In genomic region chrX:8155969-8156368, ce11 we compare ENCODE assay signal across 5 worm cellular contexts.
TF ChIP-seq lines count a peak whose summit lies in the region.

No protein-coding gene starts in this region.

TF ChIP-seq in whole organism, L1 larva, 84 proteins besides CTCF, POLR2A, EP300 and RAD21:
- TF ChIP-seq skn-1 (tag; optimal IDR thresholded peaks at IDR 0.05; lab: Kevin White, UChicago) = peak; percentile 35
- peak in 1 of 2 experiments; percentile 4 for TF ChIP-seq mdl-1 (tag; optimal IDR thresholded peaks at IDR 0.05; lab: Kevin White, UChicago)
- no peak for TF ChIP-seq mef-2 (tag; optimal IDR thresholded peaks at IDR 0.05; lab: Kevin White, UChicago)
- TF ChIP-seq nhr-47 (tag; optimal IDR thresholded peaks at IDR 0.05; lab: Kevin White, UChicago) = peak; percentile 49
- TF ChIP-seq nhr-12 (tag; optimal IDR thresholded peaks at IDR 0.05; lab: Kevin White, UChicago) = no peak
- TF ChIP-seq nhr-71 (tag; optimal IDR thresholded peaks at IDR 0.05; lab: Kevin White, UChicago) = peak; percentile 35
- no peak for TF ChIP-seq ceh-63 (GFP tag; optimal IDR thresholded peaks at IDR 0.05; lab: Kevin White, UChicago)
- TF ChIP-seq swsn-7 (tag; optimal IDR thresholded peaks at IDR 0.05; lab: Kevin White, UChicago) = peak; percentile 4
- TF ChIP-seq snu-23 (GFP tag; optimal IDR thresholded peaks at IDR 0.05; lab: Kevin White, UChicago) = peak; percentile 3
- peak; percentile 44 for TF ChIP-seq rnt-1 (tag; optimal IDR thresholded peaks at IDR 0.05; lab: Kevin White, UChicago)
- TF ChIP-seq unc-86 (tag; optimal IDR thresholded peaks at IDR 0.05; lab: Kevin White, UChicago) = peak; percentile 41
- peak in 2 of 3 experiments; percentile 28 to 35 for TF ChIP-seq ceh-82 (tag; optimal IDR thresholded peaks at IDR 0.05; lab: Kevin White, UChicago)
- no peak for TF ChIP-seq efl-1 (optimal IDR thresholded peaks at IDR 0.05; lab: Kevin White, UChicago)
- peak in 1 of 2 experiments; percentile 82 for TF ChIP-seq efl-1 (GFP tag; optimal IDR thresholded peaks at IDR 0.05 in 1 of 2; lab: Kevin White, UChicago)

TF ChIP-seq in whole organism, L3 larva, 47 proteins besides CTCF, POLR2A, EP300 and RAD21:
- no peak for TF ChIP-seq eor-1 (tag; optimal IDR thresholded peaks at IDR 0.05; lab: Kevin White, UChicago)
- TF ChIP-seq pha-4 (tag; optimal IDR thresholded peaks at IDR 0.05; lab: Kevin White, UChicago) = no peak
- peak; percentile 51 for TF ChIP-seq nhr-43 (tag; optimal IDR thresholded peaks at IDR 0.05; lab: Kevin White, UChicago; ENCODE audit: poor library complexity, severe bottlenecking)

TF ChIP-seq in whole organism, early embryonic, 17 proteins besides CTCF, POLR2A, EP300 and RAD21:
- peak; percentile 83 for TF ChIP-seq ceh-13 (GFP tag; optimal IDR thresholded peaks at IDR 0.05; lab: Kevin White, UChicago)
- TF ChIP-seq hnd-1 (tag; optimal IDR thresholded peaks at IDR 0.05; lab: Kevin White, UChicago) = peak; percentile 46
- TF ChIP-seq tbx-37 (GFP tag; conservative IDR thresholded peaks at IDR 0.05; lab: Robert Waterston, UW) = peak; percentile 94
- peak; percentile 78 for TF ChIP-seq F13C5.2 (tag; optimal IDR thresholded peaks at IDR 0.05; lab: Kevin White, UChicago)
- TF ChIP-seq B0310.2 (tag; optimal IDR thresholded peaks at IDR 0.05; lab: Kevin White, UChicago) = peak; percentile 87
- peak; percentile 97 for TF ChIP-seq scrt-1 (GFP tag; IDR thresholded peaks at IDR 0.05; lab: Robert Waterston, UW)
- TF ChIP-seq tra-4 (tag; optimal IDR thresholded peaks at IDR 0.05; lab: Kevin White, UChicago) = peak; percentile 68
- TF ChIP-seq aly-1 (tag; optimal IDR thresholded peaks at IDR 0.05; lab: Kevin White, UChicago) = no peak
- TF ChIP-seq flt-1 (GFP tag; IDR thresholded peaks at IDR 0.05; lab: Robert Waterston, UW) = peak; percentile 96
- TF ChIP-seq ceh-36 (tag; optimal IDR thresholded peaks at IDR 0.05; lab: Kevin White, UChicago) = peak; percentile 93
- peak; percentile 71 for TF ChIP-seq hmbx-1 (tag; optimal IDR thresholded peaks at IDR 0.05; lab: Kevin White, UChicago)
- TF ChIP-seq tbx-11 (GFP tag; IDR thresholded peaks at IDR 0.05; lab: Robert Waterston, UW) = peak; percentile 91
- peak; percentile 46 for TF ChIP-seq ets-7 (tag; optimal IDR thresholded peaks at IDR 0.05; lab: Kevin White, UChicago)
- TF ChIP-seq pes-1 (GFP tag; IDR thresholded peaks at IDR 0.05; lab: Robert Waterston, UW) = peak; percentile 98
- TF ChIP-seq ama-1 (optimal IDR thresholded peaks at IDR 0.05; lab: Kevin White, UChicago) = no peak
- peak; percentile 99 for TF ChIP-seq sea-1 (GFP tag; conservative IDR thresholded peaks at IDR 0.05; lab: Robert Waterston, UW)
- peak; percentile 97 for TF ChIP-seq hmg-4 (GFP tag; optimal IDR thresholded peaks at IDR 0.05; lab: Kevin White, UChicago)
TF ChIP-seq in whole organism, early embryonic: peak in this region for 15.

TF ChIP-seq in whole organism, midembryonic, 9 proteins besides CTCF, POLR2A, EP300 and RAD21:
- TF ChIP-seq ztf-29 (GFP tag; IDR thresholded peaks at IDR 0.05; lab: Robert Waterston, UW) = peak; percentile 98
- TF ChIP-seq ref-1 (GFP tag; conservative IDR thresholded peaks at IDR 0.05; lab: Robert Waterston, UW) = peak; percentile 95
- peak; percentile 98 for TF ChIP-seq flt-1 (GFP tag; IDR thresholded peaks at IDR 0.05; lab: Robert Waterston, UW)
- peak; percentile 97 for TF ChIP-seq ztf-23 (GFP tag; IDR thresholded peaks at IDR 0.05; lab: Robert Waterston, UW)
- peak; percentile 63 for TF ChIP-seq med-1 (GFP tag; optimal IDR thresholded peaks at IDR 0.05; lab: Kevin White, UChicago; ENCODE audit: insufficient read depth)
- TF ChIP-seq tab-1 (GFP tag; IDR thresholded peaks at IDR 0.05; lab: Robert Waterston, UW) = peak; percentile 97
- peak; percentile 96 for TF ChIP-seq klf-2 (GFP tag; conservative IDR thresholded peaks at IDR 0.05; lab: Robert Waterston, UW)
- TF ChIP-seq T22C8.4 (GFP tag; IDR thresholded peaks at IDR 0.05; lab: Robert Waterston, UW) = peak; percentile 97
- TF ChIP-seq cog-1 (tag; optimal IDR thresholded peaks at IDR 0.05; lab: Kevin White, UChicago) = no peak

TF ChIP-seq in whole organism, young adult, 124 proteins besides CTCF, POLR2A, EP300 and RAD21:
- TF ChIP-seq let-526 (GFP tag; IDR thresholded peaks at IDR 0.05; lab: Robert Waterston, UW) (peak; percentile 60; the same call in 1 of the 2 replicates), lag-1 (GFP tag; IDR thresholded peaks at IDR 0.05; lab: Robert Waterston, UW) (no peak), ceh-91 (GFP tag; IDR thresholded peaks at IDR 0.05; lab: Robert Waterston, UW) (no peak), zfh-2 (GFP tag; conservative IDR thresholded peaks at IDR 0.05; lab: Robert Waterston, UW) (peak; percentile 36; the same call in 1 of the 2 replicates), bed-2 (GFP tag; IDR thresholded peaks at IDR 0.05; lab: Robert Waterston, UW) (no peak), cebp-2 (GFP tag; IDR thresholded peaks at IDR 0.05; lab: Robert Waterston, UW) (0 out of 2 replicates have a peak, but pooled peaks have one; percentile 63), hmg-20 (GFP tag; IDR thresholded peaks at IDR 0.05; lab: Robert Waterston, UW) (0 out of 2 replicates have a peak, but pooled peaks have one; percentile 44), chd-7 (tag; optimal IDR thresholded peaks at IDR 0.05; lab: Kevin White, UChicago) (no peak), egrh-3 (GFP tag; IDR thresholded peaks at IDR 0.05; lab: Robert Waterston, UW) (peak; percentile 28; the same call in 1 of the 2 replicates), nhr-90 (tag; optimal IDR thresholded peaks at IDR 0.05; lab: Kevin White, UChicago) (no peak), ekl-4 (GFP tag; IDR thresholded peaks at IDR 0.05; lab: Robert Waterston, UW) (peak; percentile 67; the same call in 1 of the 2 replicates), rec-8 (tag; optimal IDR thresholded peaks at IDR 0.05; lab: Kevin White, UChicago) (no peak), ztf-28 (GFP tag; IDR thresholded peaks at IDR 0.05; lab: Robert Waterston, UW) (0 out of 2 replicates have a peak, but pooled peaks have one; percentile 66), D2030.7 (GFP tag; IDR thresholded peaks at IDR 0.05; lab: Robert Waterston, UW) (no peak), attf-6 (GFP tag; IDR thresholded peaks at IDR 0.05; lab: Robert Waterston, UW) (no peak), madf-3 (GFP tag; IDR thresholded peaks at IDR 0.05; lab: Robert Waterston, UW) (0 out of 2 replicates have a peak, but pooled peaks have one; percentile 39), nfyb-1 (GFP tag; IDR thresholded peaks at IDR 0.05; lab: Robert Waterston, UW) (peak; percentile 65), hlh-26 (GFP tag; conservative IDR thresholded peaks at IDR 0.05; lab: Robert Waterston, UW) (no peak), nhr-120 (GFP tag; IDR thresholded peaks at IDR 0.05; lab: Robert Waterston, UW) (no peak), K12H6.12 (tag; optimal IDR thresholded peaks at IDR 0.05; lab: Kevin White, UChicago) (peak; percentile 32), ceh-40 (GFP tag; IDR thresholded peaks at IDR 0.05; lab: Robert Waterston, UW) (peak; percentile 66; the same call in 1 of the 2 replicates), repo-1 (tag; optimal IDR thresholded peaks at IDR 0.05; lab: Kevin White, UChicago) (peak; percentile 6), ZK185.1 (tag; optimal IDR thresholded peaks at IDR 0.05; lab: Kevin White, UChicago; ENCODE audit: poor library complexity, severe bottlenecking) (no peak), tlf-1 (GFP tag; optimal IDR thresholded peaks at IDR 0.05; lab: Kevin White, UChicago) (no peak), lin-35 (GFP tag; optimal IDR thresholded peaks at IDR 0.05; lab: Kevin White, UChicago) (peak in 1 of 3 experiments; percentile 35), hmg-1.2 (GFP tag; IDR thresholded peaks at IDR 0.05; lab: Robert Waterston, UW) (peak; percentile 69), ceh-27 (GFP tag; optimal IDR thresholded peaks at IDR 0.05; lab: Kevin White, UChicago) (peak; percentile 11), ama-1 (optimal IDR thresholded peaks at IDR 0.05; lab: Kevin White, UChicago) (no peak), ama-1 (GFP tag; optimal IDR thresholded peaks at IDR 0.05; lab: Kevin White, UChicago) (peak in 1 of 2 experiments; percentile 56), ztf-3 (GFP tag; optimal IDR thresholded peaks at IDR 0.05; lab: Kevin White, UChicago) (no peak), snpc-3.4 (tag; optimal IDR thresholded peaks at IDR 0.05; lab: Kevin White, UChicago) (peak; percentile 31), mxl-1 (tag; optimal IDR thresholded peaks at IDR 0.05; lab: Kevin White, UChicago) (no peak), lin-26 (GFP tag; IDR thresholded peaks at IDR 0.05; lab: Robert Waterston, UW) (peak; percentile 81), rpc-1 (optimal IDR thresholded peaks at IDR 0.05; lab: Kevin White, UChicago) (peak; percentile 21), rpc-1 (tag; optimal IDR thresholded peaks at IDR 0.05; lab: Kevin White, UChicago) (peak; percentile 31), nhr-179 (tag; optimal IDR thresholded peaks at IDR 0.05; lab: Kevin White, UChicago) (no peak), nfya-1 (tag; optimal IDR thresholded peaks at IDR 0.05; lab: Kevin White, UChicago; ENCODE audit: borderline replicate concordance, insufficient read depth) (no peak), pbrm-1 (GFP tag; IDR thresholded peaks at IDR 0.05; lab: Robert Waterston, UW) (peak; percentile 7; the same call in 1 of the 2 replicates), ets-4 (GFP tag; optimal IDR thresholded peaks at IDR 0.05; lab: Kevin White, UChicago) (no peak), tbp1 (GFP tag; optimal IDR thresholded peaks at IDR 0.05; lab: Kevin White, UChicago) (peak; percentile 88), xnd-1 (tag; optimal IDR thresholded peaks at IDR 0.05; lab: Kevin White, UChicago) (no peak), mes-4 (tag; optimal IDR thresholded peaks at IDR 0.05; lab: Kevin White, UChicago) (no peak), unc-62 (GFP tag; optimal IDR thresholded peaks at IDR 0.05; lab: Kevin White, UChicago) (no peak), unc-130 (GFP tag; optimal IDR thresholded peaks at IDR 0.05; lab: Kevin White, UChicago) (no peak), lin-40 (tag; optimal IDR thresholded peaks at IDR 0.05; lab: Kevin White, UChicago) (no peak)
